Fruit fly (Drosophila melanogaster): Measurements from ENCODE around the gene CIAPIN1.

CIAPIN1 gene

dm6 chr2L:15039309-15039772, 680 bp upstream of the CIAPIN1 start (continued):
- TF ChIP-seq Lpt (GFP tag; optimal IDR thresholded peaks at IDR 0.05), result no peak
- TF ChIP-seq Asciz (GFP tag; optimal IDR thresholded peaks at IDR 0.05), result no peak
- TF ChIP-seq Lim3 (GFP tag; IDR thresholded peaks at IDR 0.05), result no peak
- TF ChIP-seq H2.0 (GFP tag; IDR thresholded peaks at IDR 0.05), result no peak; the same call in 1 of the 2 replicates
- peak; percentile 60 for TF ChIP-seq CG12659 (GFP tag; optimal IDR thresholded peaks at IDR 0.05)
- no peak for TF ChIP-seq CG17359 (tag; optimal IDR thresholded peaks at IDR 0.05)
- peak; percentile 85 for TF ChIP-seq knrl (GFP tag; IDR thresholded peaks at IDR 0.05; ENCODE audit: partially characterized antibody)
- TF ChIP-seq dpn (GFP tag; optimal IDR thresholded peaks at IDR 0.05), result peak; percentile 10 to 53
- peak; percentile 73; the same call in 1 of the 4 replicates for TF ChIP-seq chinmo (GFP tag; IDR thresholded peaks at IDR 0.05; ENCODE audit: partially characterized antibody)
- no peak for TF ChIP-seq Nf-YB (GFP tag; optimal IDR thresholded peaks at IDR 0.05)
- TF ChIP-seq Hmr (GFP tag; optimal IDR thresholded peaks at IDR 0.05), result no peak
- no peak for TF ChIP-seq CoRest (tag; optimal IDR thresholded peaks at IDR 0.05)
- no peak for TF ChIP-seq sr (GFP tag; IDR thresholded peaks at IDR 0.05)
- TF ChIP-seq CG4707 (GFP tag; optimal IDR thresholded peaks at IDR 0.05), result no peak
- no peak for TF ChIP-seq PHDP (tag; optimal IDR thresholded peaks at IDR 0.05)
- no peak for TF ChIP-seq gsb (GFP tag; IDR thresholded peaks at IDR 0.05)
- peak; percentile 87 for TF ChIP-seq MBD-R2 (GFP tag; IDR thresholded peaks at IDR 0.05)
- peak; percentile 92 for TF ChIP-seq Sry-β (GFP tag; optimal IDR thresholded peaks at IDR 0.05)
- TF ChIP-seq Atf3 (GFP tag; optimal IDR thresholded peaks at IDR 0.05), result no peak
- peak; percentile 58 for TF ChIP-seq CG15514 (GFP tag; optimal IDR thresholded peaks at IDR 0.05)
- no peak for TF ChIP-seq Tbp (GFP tag; optimal IDR thresholded peaks at IDR 0.05)
- TF ChIP-seq CG30020 (tag; optimal IDR thresholded peaks at IDR 0.05), result no peak
- peak; percentile 85 for TF ChIP-seq mld (GFP tag; IDR thresholded peaks at IDR 0.05; ENCODE audit: partially characterized antibody)
- TF ChIP-seq ATbp (GFP tag; optimal IDR thresholded peaks at IDR 0.05), result no peak
- TF ChIP-seq CG1024 (GFP tag; IDR thresholded peaks at IDR 0.05), result 0 out of 2 replicates have a peak, but pooled peaks have one; percentile 9
- no peak for TF ChIP-seq CG2199 (GFP tag; IDR thresholded peaks at IDR 0.05)
- TF ChIP-seq z (GFP tag; IDR thresholded peaks at IDR 0.05), result no peak
- no peak for TF ChIP-seq fd102C (GFP tag; optimal IDR thresholded peaks at IDR 0.05)
- TF ChIP-seq CG3726 (GFP tag; IDR thresholded peaks at IDR 0.05), result no peak
- no peak for TF ChIP-seq ERR (GFP tag; optimal IDR thresholded peaks at IDR 0.05)
- no peak for TF ChIP-seq cad (GFP tag; optimal IDR thresholded peaks at IDR 0.05)
- TF ChIP-seq CG8388 (GFP tag; optimal IDR thresholded peaks at IDR 0.05), result no peak
- TF ChIP-seq Sry-δ (GFP tag; optimal IDR thresholded peaks at IDR 0.05), result peak; percentile 76
- peak; percentile 47 for TF ChIP-seq chn (GFP tag; optimal IDR thresholded peaks at IDR 0.05)
- TF ChIP-seq CG7963 (GFP tag; IDR thresholded peaks at IDR 0.05; ENCODE audit: partially characterized antibody), result peak; percentile 91
- TF ChIP-seq CG4328 (GFP tag; optimal IDR thresholded peaks at IDR 0.05), result no peak
- TF ChIP-seq so (GFP tag; IDR thresholded peaks at IDR 0.05), result no peak
- no peak for TF ChIP-seq eyg (GFP tag; optimal IDR thresholded peaks at IDR 0.05)
- peak; percentile 48 for TF ChIP-seq CG1647 (GFP tag; optimal IDR thresholded peaks at IDR 0.05)
- peak; percentile 86 for TF ChIP-seq Ets65A (GFP tag)
- TF ChIP-seq CTCF (GFP tag; optimal IDR thresholded peaks at IDR 0.05), result no peak
- TF ChIP-seq CG12104 (GFP tag; optimal IDR thresholded peaks at IDR 0.05), result no peak
- TF ChIP-seq CkIIα-i1 (GFP tag; IDR thresholded peaks at IDR 0.05), result no peak
- TF ChIP-seq lmd (GFP tag; IDR thresholded peaks at IDR 0.05), result peak; percentile 22; the same call in 1 of the 2 replicates
- no peak for TF ChIP-seq CG30431 (GFP tag; optimal IDR thresholded peaks at IDR 0.05)
- peak; percentile 95 for TF ChIP-seq CG42726 (GFP tag; IDR thresholded peaks at IDR 0.05; ENCODE audit: partially characterized antibody)
- TF ChIP-seq CG15696 (tag; optimal IDR thresholded peaks at IDR 0.05), result no peak
- no peak for TF ChIP-seq Bteb2 (GFP tag; optimal IDR thresholded peaks at IDR 0.05)
- TF ChIP-seq Ptx1 (GFP tag; IDR thresholded peaks at IDR 0.05), result peak; percentile 52
- no peak for TF ChIP-seq crol (GFP tag; IDR thresholded peaks at IDR 0.05)
- TF ChIP-seq CG13775 (GFP tag; optimal IDR thresholded peaks at IDR 0.05), result no peak
- TF ChIP-seq CG8765 (GFP tag; IDR thresholded peaks at IDR 0.05), result peak; percentile 41; the same call in 1 of the 2 replicates
